1 worm cellular context compared by ENCODE assay signal in genomic region chrX:15236036-15236435, ce11.
TF ChIP-seq lines count a peak whose summit lies in the region.

No protein-coding gene starts in this region.

TF ChIP-seq in whole organism, L1 larva, 84 proteins besides CTCF, POLR2A, EP300 and RAD21 (continued from another document):
- TF ChIP-seq rnt-1 (tag; optimal IDR thresholded peaks at IDR 0.05; lab: Kevin White, UChicago) = peak; percentile 52
- no peak for TF ChIP-seq tbx-2 (tag; optimal IDR thresholded peaks at IDR 0.05; lab: Kevin White, UChicago)
- TF ChIP-seq unc-98 (GFP tag; IDR thresholded peaks at IDR 0.05; lab: Robert Waterston, UW) = no peak
- peak; percentile 36 for TF ChIP-seq nhr-47 (tag; optimal IDR thresholded peaks at IDR 0.05; lab: Kevin White, UChicago)
- no peak for TF ChIP-seq unc-130 (tag; optimal IDR thresholded peaks at IDR 0.05; lab: Kevin White, UChicago)
- TF ChIP-seq ztf-11 (tag; optimal IDR thresholded peaks at IDR 0.05; lab: Kevin White, UChicago) = no peak
- no peak for TF ChIP-seq lin-13 (GFP tag; optimal IDR thresholded peaks at IDR 0.05; lab: Kevin White, UChicago)
- no peak for TF ChIP-seq ceh-8 (GFP tag; optimal IDR thresholded peaks at IDR 0.05; lab: Kevin White, UChicago)
- no peak for TF ChIP-seq unc-86 (tag; optimal IDR thresholded peaks at IDR 0.05; lab: Kevin White, UChicago)
- peak in 1 of 2 experiments; percentile 28 for TF ChIP-seq mdl-1 (tag; optimal IDR thresholded peaks at IDR 0.05; lab: Kevin White, UChicago)
- TF ChIP-seq vab-15 (tag; optimal IDR thresholded peaks at IDR 0.05; lab: Kevin White, UChicago) = no peak
- no peak for TF ChIP-seq ces-1 (GFP tag; optimal IDR thresholded peaks at IDR 0.05; lab: Kevin White, UChicago)
- no peak for TF ChIP-seq grh-1 (GFP tag; IDR thresholded peaks at IDR 0.05; lab: Robert Waterston, UW)
- TF ChIP-seq sox-4 (tag; optimal IDR thresholded peaks at IDR 0.05; lab: Kevin White, UChicago) = no peak
- no peak for TF ChIP-seq skn-1 (tag; optimal IDR thresholded peaks at IDR 0.05; lab: Kevin White, UChicago)
- TF ChIP-seq hlh-4 (tag; optimal IDR thresholded peaks at IDR 0.05; lab: Kevin White, UChicago) = no peak
- TF ChIP-seq nhr-77 (tag; optimal IDR thresholded peaks at IDR 0.05; lab: Kevin White, UChicago) = no peak
- no peak for TF ChIP-seq jun-1 (tag; optimal IDR thresholded peaks at IDR 0.05; lab: Kevin White, UChicago)
- no peak for TF ChIP-seq fkh-8 (tag; optimal IDR thresholded peaks at IDR 0.05; lab: Kevin White, UChicago)
- TF ChIP-seq F16B12.6 (tag; optimal IDR thresholded peaks at IDR 0.05; lab: Kevin White, UChicago) = no peak
- TF ChIP-seq fkh-4 (tag; optimal IDR thresholded peaks at IDR 0.05; lab: Kevin White, UChicago; ENCODE audit: borderline replicate concordance) = no peak
- TF ChIP-seq nhr-28 (tag; optimal IDR thresholded peaks at IDR 0.05; lab: Kevin White, UChicago) = no peak
- TF ChIP-seq pag-3 (tag; optimal IDR thresholded peaks at IDR 0.05; lab: Kevin White, UChicago; ENCODE audit: borderline replicate concordance, insufficient read depth) = no peak
- no peak for TF ChIP-seq hpl-2 (GFP tag; optimal IDR thresholded peaks at IDR 0.05; lab: Kevin White, UChicago)
- TF ChIP-seq nhr-71 (tag; optimal IDR thresholded peaks at IDR 0.05; lab: Kevin White, UChicago) = peak; percentile 53
- TF ChIP-seq sptf-1 (tag; optimal IDR thresholded peaks at IDR 0.05; lab: Kevin White, UChicago) = no peak
- TF ChIP-seq ceh-63 (GFP tag; optimal IDR thresholded peaks at IDR 0.05; lab: Kevin White, UChicago) = no peak
- no peak for TF ChIP-seq lir-3 (tag; optimal IDR thresholded peaks at IDR 0.05; lab: Kevin White, UChicago; ENCODE audit: poor library complexity)
- TF ChIP-seq aly-2 (tag; optimal IDR thresholded peaks at IDR 0.05; lab: Kevin White, UChicago) = no peak
- TF ChIP-seq blmp-1 (tag; optimal IDR thresholded peaks at IDR 0.05; lab: Kevin White, UChicago) = no peak
- TF ChIP-seq ceh-88 (GFP tag; IDR thresholded peaks at IDR 0.05; lab: Robert Waterston, UW) = no peak
- TF ChIP-seq ceh-90 (tag; optimal IDR thresholded peaks at IDR 0.05; lab: Kevin White, UChicago) = no peak
- no peak for TF ChIP-seq unc-62 (GFP tag; optimal IDR thresholded peaks at IDR 0.05; lab: Kevin White, UChicago)
- no peak for TF ChIP-seq ets-5 (GFP tag; IDR thresholded peaks at IDR 0.05; lab: Robert Waterston, UW)
- no peak for TF ChIP-seq C04F5.9 (tag; optimal IDR thresholded peaks at IDR 0.05; lab: Kevin White, UChicago)
- TF ChIP-seq dpl-1 (GFP tag; optimal IDR thresholded peaks at IDR 0.05; lab: Kevin White, UChicago) = no peak
- peak; percentile 23 for TF ChIP-seq lin-14 (GFP tag; optimal IDR thresholded peaks at IDR 0.05; lab: Kevin White, UChicago)
- TF ChIP-seq zag-1 (tag; optimal IDR thresholded peaks at IDR 0.05; lab: Kevin White, UChicago) = no peak
- no peak for TF ChIP-seq dsc-1 (tag; optimal IDR thresholded peaks at IDR 0.05; lab: Kevin White, UChicago)
- no peak for TF ChIP-seq fkh-10 (GFP tag; optimal IDR thresholded peaks at IDR 0.05; lab: Kevin White, UChicago)
- TF ChIP-seq Y116A8C.19 (tag; optimal IDR thresholded peaks at IDR 0.05; lab: Kevin White, UChicago; ENCODE audit: borderline replicate concordance) = no peak
- no peak for TF ChIP-seq ceh-82 (tag; optimal IDR thresholded peaks at IDR 0.05; lab: Kevin White, UChicago)
- TF ChIP-seq swsn-7 (tag; optimal IDR thresholded peaks at IDR 0.05; lab: Kevin White, UChicago) = no peak
- no peak for TF ChIP-seq snpc-4 (tag; optimal IDR thresholded peaks at IDR 0.05; lab: Kevin White, UChicago)
- no peak for TF ChIP-seq ama-1 (optimal IDR thresholded peaks at IDR 0.05; lab: Kevin White, UChicago)
- TF ChIP-seq lin-35 (GFP tag; optimal IDR thresholded peaks at IDR 0.05; lab: Kevin White, UChicago) = peak in 1 of 2 experiments; percentile 53
- no peak for TF ChIP-seq C34B4.2 (tag; optimal IDR thresholded peaks at IDR 0.05; lab: Kevin White, UChicago)
- TF ChIP-seq snu-23 (GFP tag; optimal IDR thresholded peaks at IDR 0.05; lab: Kevin White, UChicago) = peak; percentile 63
- TF ChIP-seq nhr-76 (tag; optimal IDR thresholded peaks at IDR 0.05; lab: Kevin White, UChicago) = no peak
- TF ChIP-seq elt-2 (tag; optimal IDR thresholded peaks at IDR 0.05; lab: Kevin White, UChicago) = no peak
- no peak for TF ChIP-seq lin-15B (tag; optimal IDR thresholded peaks at IDR 0.05; lab: Kevin White, UChicago)
- TF ChIP-seq nhr-12 (tag; optimal IDR thresholded peaks at IDR 0.05; lab: Kevin White, UChicago) = no peak
- no peak for TF ChIP-seq efl-3 (GFP tag; optimal IDR thresholded peaks at IDR 0.05; lab: Kevin White, UChicago)
- TF ChIP-seq nhr-20 (tag; optimal IDR thresholded peaks at IDR 0.05; lab: Kevin White, UChicago) = peak; percentile 50
- TF ChIP-seq zip-4 (GFP tag; optimal IDR thresholded peaks at IDR 0.05; lab: Kevin White, UChicago) = no peak
- no peak for TF ChIP-seq sup-37 (GFP tag; optimal IDR thresholded peaks at IDR 0.05; lab: Kevin White, UChicago)
- TF ChIP-seq egl-27 (tag; optimal IDR thresholded peaks at IDR 0.05; lab: Kevin White, UChicago) = no peak
- peak in 1 of 6 experiments; percentile 38 for TF ChIP-seq elt-3 (tag; optimal IDR thresholded peaks at IDR 0.05; lab: Kevin White, UChicago)
- TF ChIP-seq lsy-2 (tag; optimal IDR thresholded peaks at IDR 0.05; lab: Kevin White, UChicago) = no peak
- TF ChIP-seq efl-1 (optimal IDR thresholded peaks at IDR 0.05; lab: Kevin White, UChicago) = no peak
- peak in 1 of 2 experiments; percentile 47 for TF ChIP-seq efl-1 (GFP tag; optimal IDR thresholded peaks at IDR 0.05 in 1 of 2; lab: Kevin White, UChicago)
- TF ChIP-seq irx-1 (tag; optimal IDR thresholded peaks at IDR 0.05; lab: Kevin White, UChicago) = no peak
- peak; percentile 28; the same call in 1 of the 2 replicates for TF ChIP-seq nhr-19 (GFP tag; conservative IDR thresholded peaks at IDR 0.05; lab: Robert Waterston, UW)
